Worm (Caenorhabditis elegans): ENCODE data around the gene ttr-12.

ttr-12 gene

ce11 chrV:20634330-20634729 lies 25.7 kb upstream of the ttr-12 start, which contains the start of gene F46B3.16:
Gene F46B3.16 (plus strand): TSS chrV:20634630.
- TF ChIP-seq ztf-11 (tag; optimal IDR thresholded peaks at IDR 0.05) (no peak), nhr-11 (tag; optimal IDR thresholded peaks at IDR 0.05) (no peak), ceh-9 (tag; optimal IDR thresholded peaks at IDR 0.05) (no peak), jun-1 (tag; optimal IDR thresholded peaks at IDR 0.05) (no peak), zag-1 (tag; optimal IDR thresholded peaks at IDR 0.05) (no peak), nhr-237 (tag; optimal IDR thresholded peaks at IDR 0.05) (no peak), egl-27 (tag; optimal IDR thresholded peaks at IDR 0.05) (no peak), elt-3 (tag; optimal IDR thresholded peaks at IDR 0.05) (no peak), snpc-4 (tag; optimal IDR thresholded peaks at IDR 0.05) (no peak), elt-1 (tag; optimal IDR thresholded peaks at IDR 0.05) (no peak), ZK546.5 (tag; optimal IDR thresholded peaks at IDR 0.05) (no peak), elt-2 (tag; optimal IDR thresholded peaks at IDR 0.05) (no peak), nhr-28 (tag; optimal IDR thresholded peaks at IDR 0.05) (no peak), lsy-12 (tag; optimal IDR thresholded peaks at IDR 0.05) (no peak), mdl-1 (tag; optimal IDR thresholded peaks at IDR 0.05) (no peak), ztf-4 (tag; optimal IDR thresholded peaks at IDR 0.05) (no peak)

- TF ChIP-seq egl-27 (tag; optimal IDR thresholded peaks at IDR 0.05) (no peak), snpc-4 (tag; optimal IDR thresholded peaks at IDR 0.05) (no peak), fkh-10 (GFP tag; optimal IDR thresholded peaks at IDR 0.05) (no peak), fkh-2 (tag; optimal IDR thresholded peaks at IDR 0.05) (no peak), fos-1 (tag; optimal IDR thresholded peaks at IDR 0.05) (no peak), ceh-28 (tag; optimal IDR thresholded peaks at IDR 0.05) (no peak), zag-1 (tag; optimal IDR thresholded peaks at IDR 0.05) (no peak), mml-1 (tag; optimal IDR thresholded peaks at IDR 0.05) (no peak), nhr-12 (tag; optimal IDR thresholded peaks at IDR 0.05) (no peak), nhr-25 (tag; optimal IDR thresholded peaks at IDR 0.05) (no peak), jun-1 (tag; optimal IDR thresholded peaks at IDR 0.05) (no peak)
These were observed 25.0 kb upstream of the ttr-12 start, which contains the start of gene F46B3.15 for ce11 chrV:20633619-20634018. Gene F46B3.15 (minus strand): TSS chrV:20633719.

- no peak for TF ChIP-seq pha-4 (tag; optimal IDR thresholded peaks at IDR 0.05)
- no peak for TF ChIP-seq ceh-16 (tag; optimal IDR thresholded peaks at IDR 0.05)
- no peak for TF ChIP-seq hmg-11 (tag; optimal IDR thresholded peaks at IDR 0.05)
- TF ChIP-seq ama-1 (optimal IDR thresholded peaks at IDR 0.05), result no peak
- TF ChIP-seq fkh-10 (GFP tag; optimal IDR thresholded peaks at IDR 0.05), result no peak
These were observed 22.7 kb upstream of the ttr-12 start, which contains the start of gene F46B3.14 for ce11 chrV:20631255-20631654. Gene F46B3.14 (minus strand): TSS chrV:20631355.

DNA sequence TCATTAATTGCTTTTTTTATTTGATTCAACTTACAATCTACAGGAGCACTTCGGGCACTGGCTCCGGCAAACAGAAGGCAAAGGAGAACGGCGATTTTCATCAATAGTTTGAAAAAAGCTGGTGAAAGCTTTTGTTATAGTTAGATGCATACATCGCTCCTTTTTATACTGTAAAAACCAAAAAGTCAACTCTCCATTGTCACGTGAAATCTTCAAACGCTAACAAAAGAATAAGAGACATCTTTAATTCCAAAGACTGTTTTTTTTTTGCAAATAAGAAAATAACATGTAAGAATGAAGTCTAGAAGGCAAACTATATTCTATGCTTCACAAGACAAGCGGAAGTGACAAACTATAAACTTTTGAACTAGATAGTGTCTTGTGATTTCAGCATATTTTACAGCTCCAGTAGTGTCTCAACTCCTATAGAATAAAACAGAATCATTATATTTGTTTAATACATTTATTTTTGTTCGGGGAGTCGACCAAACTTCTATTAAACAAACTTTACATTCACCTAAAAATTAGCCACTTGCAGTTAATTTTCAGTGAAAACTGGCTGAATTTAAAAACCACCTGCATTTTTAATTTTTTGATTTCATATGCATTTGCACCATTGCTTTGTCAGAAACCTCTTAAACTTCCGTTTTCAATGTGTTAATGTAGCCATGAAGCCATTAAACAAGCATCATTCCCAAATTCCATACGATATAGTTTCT lies 17.6 kb upstream of the ttr-12 start, which contains the start of the genes F46B3.9 and srz-18:
TSS of gene F46B3.9 (minus strand) at position 101 of the 719 bp plus-strand sequence.
TSS of gene srz-18 (plus strand) at position 669 of the 719 bp plus-strand sequence.
- no peak for TF ChIP-seq eor-1 (tag; optimal IDR thresholded peaks at IDR 0.05)
- TF ChIP-seq unc-62 (GFP tag; optimal IDR thresholded peaks at IDR 0.05), result no peak
- TF ChIP-seq ama-1 (optimal IDR thresholded peaks at IDR 0.05), result no peak

ce11 chrV:20625260-20625659 lies 16.7 kb upstream of the ttr-12 start:
- TF ChIP-seq nhr-43 (tag; optimal IDR thresholded peaks at IDR 0.05; ENCODE audit: poor library complexity, severe bottlenecking) (no peak), nhr-25 (tag; optimal IDR thresholded peaks at IDR 0.05) (no peak), nhr-237 (tag; optimal IDR thresholded peaks at IDR 0.05) (no peak), mdl-1 (tag; optimal IDR thresholded peaks at IDR 0.05) (no peak), zag-1 (tag; optimal IDR thresholded peaks at IDR 0.05) (no peak), aly-2 (tag; optimal IDR thresholded peaks at IDR 0.05) (no peak), snpc-4 (tag; optimal IDR thresholded peaks at IDR 0.05) (no peak), skn-1 (tag; optimal IDR thresholded peaks at IDR 0.05) (no peak), hmg-11 (tag; optimal IDR thresholded peaks at IDR 0.05) (no peak), lsy-12 (tag; optimal IDR thresholded peaks at IDR 0.05) (no peak), jun-1 (tag; optimal IDR thresholded peaks at IDR 0.05) (no peak), nhr-28 (tag; optimal IDR thresholded peaks at IDR 0.05) (no peak), nhr-12 (tag; optimal IDR thresholded peaks at IDR 0.05) (no peak), elt-1 (tag; optimal IDR thresholded peaks at IDR 0.05) (no peak), unc-62 (GFP tag; optimal IDR thresholded peaks at IDR 0.05) (no peak), lin-39 (tag; optimal IDR thresholded peaks at IDR 0.05) (no peak), unc-39 (tag; optimal IDR thresholded peaks at IDR 0.05) (no peak)
